Fruit fly (Drosophila melanogaster) whole organism, embryonic: Measurements from ENCODE around the gene yellow-e3.

ENCODE experiments used
- CG10321 ChIP-seq: fragments of 200-800 bp; sonication (Bioruptor generic); IDR thresholded peaks from 2 replicates; pipeline ENCODE4 v1.3.6; 2022; ENCODE audit warnings: missing biosample characterization, missing genetic modification characterization
- CG11247 ChIP-seq: fragments of 200-800 bp; sonication (Bioruptor generic); IDR thresholded peaks from 2 replicates; pipeline ENCODE4 v1.3.6; 2022; ENCODE audit warnings: missing biosample characterization, missing genetic modification characterization
- CG11456 ChIP-seq: fragments of 200-800 bp; sonication (Bioruptor generic); IDR thresholded peaks from 3 replicates; pipeline ENCODE4 v1.3.6; 2022; ENCODE audit warnings: missing biosample characterization, missing genetic modification characterization
- CG12391 ChIP-seq: fragments of 200-800 bp; sonication (Bioruptor generic); optimal IDR thresholded peaks from 3 replicates; lab custom pipeline; 2018; ENCODE audit warnings: missing biosample characterization, mild to moderate bottlenecking, missing genetic modification characterization, moderate library complexity
- CG14441 ChIP-seq: fragments of 200-800 bp; sonication (Bioruptor generic); IDR thresholded peaks from 2 replicates; pipeline ENCODE4 v1.3.6; 2022; ENCODE audit warnings: missing biosample characterization, missing genetic modification characterization
- CG15696 ChIP-seq: fragments of 200-800 bp; sonication (Bioruptor generic); optimal IDR thresholded peaks from 2 replicates; lab custom pipeline; 2019; ENCODE audit warnings: missing biosample characterization, mild to moderate bottlenecking, missing genetic modification characterization, moderate library complexity
- CG1603 ChIP-seq: fragments of 200-800 bp; sonication (Bioruptor generic); optimal IDR thresholded peaks from 2 replicates; lab custom pipeline; 2019; ENCODE audit warnings: missing biosample characterization, mild to moderate bottlenecking, missing genetic modification characterization, moderate library complexity
- CG17568 ChIP-seq: fragments of 200-800 bp; sonication (Bioruptor generic); optimal IDR thresholded peaks from 2 replicates; lab custom pipeline; 2018; ENCODE audit warnings: missing biosample characterization, mild to moderate bottlenecking, missing genetic modification characterization, moderate library complexity
- CG18262 ChIP-seq: fragments of 200-800 bp; optimal IDR thresholded peaks from 3 replicates; lab custom pipeline; 2019; ENCODE audit warnings: missing biosample characterization, mild to moderate bottlenecking, missing genetic modification characterization, moderate library complexity
- CG2712 ChIP-seq: fragments of 200-800 bp; optimal IDR thresholded peaks from 3 replicates; lab custom pipeline; 2019; ENCODE audit warnings: missing biosample characterization, mild to moderate bottlenecking, missing genetic modification characterization, moderate library complexity
- CG33213 ChIP-seq: fragments of 200-800 bp; sonication (Bioruptor generic); optimal IDR thresholded peaks from 3 replicates; lab custom pipeline; 2016; ENCODE audit warnings: missing biosample characterization, missing genetic modification characterization
- CG5180 ChIP-seq: fragments of 200-800 bp; sonication (Bioruptor generic); optimal IDR thresholded peaks from 3 replicates; lab custom pipeline; 2017; ENCODE audit warnings: missing biosample characterization, missing genetic modification characterization, mild to moderate bottlenecking, moderate library complexity, missing genetic modification reagents
- CG6654 ChIP-seq: fragments of 200-800 bp; sonication (Bioruptor generic); optimal IDR thresholded peaks from 2 replicates; lab custom pipeline; 2017; ENCODE audit warnings: missing biosample characterization, mild to moderate bottlenecking, missing genetic modification characterization
- CG7357 ChIP-seq: fragments of 200-800 bp; sonication (Bioruptor generic); IDR thresholded peaks from 3 replicates; pipeline ENCODE4 v1.3.6; 2022; ENCODE audit warnings: missing biosample characterization, missing genetic modification characterization
- CG8924 ChIP-seq: fragments of 200-800 bp; optimal IDR thresholded peaks from 3 replicates; lab custom pipeline; 2019; ENCODE audit warnings: missing biosample characterization, mild to moderate bottlenecking, missing genetic modification characterization, moderate library complexity
- D19A ChIP-seq: fragments of 200-800 bp; optimal IDR thresholded peaks from 3 replicates; lab custom pipeline; 2019; ENCODE audit warnings: missing biosample characterization, mild to moderate bottlenecking, missing genetic modification characterization, moderate library complexity
- Dek ChIP-seq: fragments of 200-800 bp; sonication (Bioruptor generic); optimal IDR thresholded peaks from 3 replicates; lab custom pipeline; 2019; ENCODE audit warnings: missing biosample characterization, mild to moderate bottlenecking, missing genetic modification characterization, moderate library complexity
- E2f1 ChIP-seq: fragments of 200-800 bp; sonication (Bioruptor generic); IDR thresholded peaks from 2 replicates; pipeline ENCODE4 v1.3.6; 2022; ENCODE audit warnings: missing biosample characterization, missing genetic modification characterization
- Gsc ChIP-seq: fragments of 200-800 bp; sonication (Bioruptor generic); IDR thresholded peaks from 2 replicates; pipeline ENCODE4 v1.3.6; 2022; ENCODE audit warnings: missing biosample characterization, missing genetic modification characterization
- Hmx ChIP-seq: fragments of 200-800 bp; sonication (Bioruptor generic); optimal IDR thresholded peaks from 2 replicates; lab custom pipeline; 2016; ENCODE audit warnings: missing biosample characterization, missing genetic modification characterization
- Hr3 ChIP-seq: fragments of 200-800 bp; sonication (Bioruptor generic); optimal IDR thresholded peaks from 3 replicates; lab custom pipeline; 2016; ENCODE audit warnings: missing biosample characterization, missing genetic modification characterization
- Lim3 ChIP-seq: fragments of 200-800 bp; sonication (Bioruptor generic); IDR thresholded peaks from 2 replicates; pipeline ENCODE4 v1.3.6; 2022; ENCODE audit warnings: missing biosample characterization, missing genetic modification characterization
- MTF-1 ChIP-seq: fragments of 200-800 bp; sonication (Bioruptor generic); optimal IDR thresholded peaks from 2 replicates; lab custom pipeline; 2018; ENCODE audit warnings: missing biosample characterization, mild to moderate bottlenecking, missing genetic modification characterization, borderline replicate concordance
- Mad ChIP-seq: fragments of 200-800 bp; sonication (Bioruptor generic); optimal IDR thresholded peaks from 2 replicates; lab custom pipeline; 2016; ENCODE audit warnings: missing biosample characterization, missing genetic modification characterization
- NfI ChIP-seq: fragments of 200-800 bp; sonication (Bioruptor generic); optimal IDR thresholded peaks from 3 replicates; lab custom pipeline; 2018; ENCODE audit warnings: missing biosample characterization, mild to moderate bottlenecking, missing genetic modification characterization, moderate library complexity
- Side ChIP-seq: fragments of 200-800 bp; sonication (Bioruptor generic); optimal IDR thresholded peaks from 2 replicates; lab custom pipeline; 2016; ENCODE audit warnings: missing biosample characterization, missing genetic modification characterization
- Sox100B ChIP-seq: fragments of 200-800 bp; sonication (Bioruptor generic); optimal IDR thresholded peaks from 3 replicates; lab custom pipeline; 2018; ENCODE audit warnings: missing biosample characterization, mild to moderate bottlenecking, missing genetic modification characterization
- Ssrp ChIP-seq: fragments of 200-800 bp; sonication (Bioruptor generic); optimal IDR thresholded peaks from 2 replicates; lab custom pipeline; 2018; ENCODE audit warnings: missing biosample characterization, mild to moderate bottlenecking, missing genetic modification characterization, moderate library complexity
- Stat92E ChIP-seq, 3 experiments: fragments of >200 bp in 2 of 3; fragments of 200-800 bp in 1 of 3; sonication (Bioruptor generic) in 1 of 3; optimal IDR thresholded peaks; 2 replicates each; lab custom pipeline; 2017 to 2019; ENCODE audit warnings: missing biosample characterization in 3 of 3, missing genetic modification characterization in 3 of 3, mild to moderate bottlenecking in 1 of 3, moderate library complexity in 1 of 3
- TFAM ChIP-seq: fragments of 200-800 bp; sonication (Bioruptor generic); optimal IDR thresholded peaks from 2 replicates; lab custom pipeline; 2017; ENCODE audit warnings: missing biosample characterization, missing genetic modification characterization, inconsistent platforms
- Tbp ChIP-seq: fragments of >200 bp; optimal IDR thresholded peaks from 2 replicates; lab custom pipeline; 2018; ENCODE audit warnings: missing biosample characterization, missing genetic modification characterization
- abd-A ChIP-seq: fragments of 200-800 bp; sonication (Bioruptor generic); optimal IDR thresholded peaks from 3 replicates; lab custom pipeline; 2019; ENCODE audit warnings: missing biosample characterization, mild to moderate bottlenecking, missing genetic modification characterization, moderate library complexity
- ftz-f1 ChIP-seq: fragments of 200-800 bp; sonication (Bioruptor generic); optimal IDR thresholded peaks from 2 replicates; lab custom pipeline; 2016; ENCODE audit warnings: missing biosample characterization, missing genetic modification characterization
- grn ChIP-seq: fragments of 200-800 bp; sonication (Bioruptor generic); optimal IDR thresholded peaks from 3 replicates; lab custom pipeline; 2017; ENCODE audit warnings: missing biosample characterization, missing genetic modification characterization
- jigr1 ChIP-seq: fragments of 200-800 bp; sonication (Bioruptor generic); IDR thresholded peaks from 3 replicates; pipeline ENCODE4 v1.3.6; 2022; ENCODE audit warnings: missing biosample characterization, missing genetic modification characterization
- klu ChIP-seq: fragments of 200-800 bp; sonication (Bioruptor generic); IDR thresholded peaks from 2 replicates; pipeline ENCODE4 v1.3.6; 2022; ENCODE audit warnings: missing biosample characterization, missing genetic modification characterization
- kni ChIP-seq: fragments of 200-800 bp; sonication (Bioruptor generic); optimal IDR thresholded peaks from 3 replicates; lab custom pipeline; 2017; ENCODE audit warnings: mild to moderate bottlenecking, missing biosample characterization, missing genetic modification reagents, missing genetic modification characterization
- lmd ChIP-seq: fragments of 200-800 bp; sonication (Bioruptor generic); IDR thresholded peaks from 2 replicates; pipeline ENCODE4 v1.3.6; 2022; ENCODE audit warnings: missing biosample characterization, missing genetic modification characterization
- peb ChIP-seq: fragments of 200-800 bp; sonication (Bioruptor generic); IDR thresholded peaks from 2 replicates; pipeline ENCODE4 v1.3.6; 2022; ENCODE audit warnings: missing biosample characterization, missing genetic modification characterization
- pros ChIP-seq: fragments of 200-800 bp; sonication (Bioruptor generic); optimal IDR thresholded peaks from 3 replicates; lab custom pipeline; 2019; ENCODE audit warnings: missing biosample characterization, mild to moderate bottlenecking, missing genetic modification characterization, moderate library complexity
- repo ChIP-seq: fragments of 200-800 bp; sonication (Bioruptor generic); optimal IDR thresholded peaks from 2 replicates; lab custom pipeline; 2016; ENCODE audit warnings: missing biosample characterization, missing genetic modification characterization
- slbo ChIP-seq: fragments of 200-800 bp; sonication (Bioruptor generic); IDR thresholded peaks from 2 replicates; pipeline ENCODE4 v1.3.6; 2022; ENCODE audit warnings: missing biosample characterization, missing genetic modification characterization
- slou ChIP-seq: fragments of 200-800 bp; sonication (Bioruptor generic); optimal IDR thresholded peaks from 3 replicates; lab custom pipeline; 2016; ENCODE audit warnings: missing biosample characterization, missing genetic modification characterization
- tin ChIP-seq: fragments of 200-800 bp; sonication (Bioruptor generic); optimal IDR thresholded peaks from 3 replicates; lab custom pipeline; 2016; ENCODE audit warnings: missing biosample characterization, missing genetic modification characterization
- tll ChIP-seq, 2 experiments: fragments of 200-800 bp in 1 of 2; fragments of >200 bp in 1 of 2; sonication (Bioruptor generic) in 1 of 2; optimal IDR thresholded peaks; 2 replicates each; lab custom pipeline; 2017 to 2019; ENCODE audit warnings: missing biosample characterization in 2 of 2, missing genetic modification characterization in 2 of 2, mild to moderate bottlenecking in 1 of 2, moderate library complexity in 1 of 2
- unc-4 ChIP-seq: fragments of 200-800 bp; sonication (Bioruptor generic); IDR thresholded peaks from 2 replicates; pipeline ENCODE4 v1.3.6; 2022; ENCODE audit warnings: missing biosample characterization, missing genetic modification characterization; ENCODE audit not compliant: partially characterized antibody
- vnd ChIP-seq: fragments of 200-800 bp; sonication (Bioruptor generic); IDR thresholded peaks from 3 replicates; pipeline ENCODE4 v1.3.6; 2022; ENCODE audit warnings: missing biosample characterization, missing genetic modification characterization; ENCODE audit not compliant: partially characterized antibody
- vvl ChIP-seq: fragments of 200-800 bp; sonication (Bioruptor generic); IDR thresholded peaks from 2 replicates; pipeline ENCODE4 v1.3.6; 2022; ENCODE audit warnings: missing biosample characterization, missing genetic modification characterization

The yellow-e3 gene

DNA sequence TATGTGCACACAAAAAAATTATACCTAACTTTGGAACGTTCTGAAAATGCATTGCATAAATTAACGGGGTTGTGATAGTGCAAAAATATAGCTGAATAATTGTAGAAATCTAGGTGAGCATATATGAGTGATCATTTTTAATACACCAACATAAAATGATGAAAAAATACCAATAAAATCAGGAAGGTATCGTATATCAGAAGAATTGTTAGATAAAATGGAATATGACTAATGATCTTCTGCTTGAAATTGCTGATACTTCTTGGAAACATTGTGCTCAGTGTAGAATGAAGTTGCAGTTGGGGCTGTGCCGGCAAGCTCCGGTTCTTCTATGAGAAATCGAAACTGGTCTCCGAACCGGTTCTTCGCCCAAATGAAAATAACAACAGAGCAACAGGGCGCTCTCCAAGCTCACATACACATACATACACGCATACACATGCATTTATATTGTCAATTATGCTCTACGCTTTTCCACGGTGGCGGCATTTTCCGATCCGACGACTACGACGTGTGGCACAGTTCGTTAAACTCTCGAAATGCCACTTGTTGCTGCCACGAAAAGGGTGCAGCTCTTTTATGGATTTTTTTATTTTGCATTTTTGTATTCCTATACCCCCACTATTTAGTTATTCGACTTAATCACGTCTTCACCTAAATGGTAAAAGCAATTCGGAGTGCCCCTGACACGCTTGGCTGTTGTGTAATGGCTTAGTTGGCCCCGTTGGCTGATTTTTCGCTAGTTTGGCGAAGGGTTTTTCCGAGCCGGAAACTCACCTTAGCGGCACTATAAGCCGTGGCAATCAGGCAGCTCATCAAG, 3.6 kb downstream of the yellow-e3 start (continued):
- peak; percentile 84 for TF ChIP-seq CG14441
- peak; percentile 88 for TF ChIP-seq CG15696 (tag; lab: Kevin White, UChicago)
- peak; percentile 95 for TF ChIP-seq CG12391 (tag; lab: Kevin White, UChicago)
- TF ChIP-seq tin, result peak; percentile 80
- peak; percentile 92 for TF ChIP-seq CG8924 (tag; lab: Kevin White, UChicago)
- TF ChIP-seq Lim3 (GFP tag; lab: Robert Waterston, UW), result 0 out of 2 replicates have a peak, but pooled peaks have one; percentile 24
- TF ChIP-seq kni (GFP tag; lab: Kevin White, UChicago), result peak; percentile 69
- TF ChIP-seq MTF-1 (GFP tag; lab: Kevin White, UChicago), result peak; percentile 64
- peak; percentile 65 for TF ChIP-seq CG33213
- no peak for TF ChIP-seq unc-4 (GFP tag; lab: Robert Waterston, UW)
- peak; percentile 80 for TF ChIP-seq Mad (GFP tag; lab: Kevin White, UChicago)
- TF ChIP-seq tll (GFP tag; optimal IDR thresholded peaks at IDR 0.05; lab: Kevin White, UChicago), result no peak
- TF ChIP-seq Hmx (GFP tag; lab: Kevin White, UChicago), result peak; percentile 32
- TF ChIP-seq TFAM (GFP tag; lab: Kevin White, UChicago), result peak; percentile 53
- TF ChIP-seq peb (GFP tag; lab: Robert Waterston, UW), result peak; percentile 68; the same call in 1 of the 2 replicates
- TF ChIP-seq CG5180, result peak; percentile 72
- TF ChIP-seq vnd (GFP tag; lab: Robert Waterston, UW), result no peak
- peak; percentile 90 for TF ChIP-seq NfI (GFP tag; lab: Kevin White, UChicago)
- TF ChIP-seq Hr3 (GFP tag; lab: Kevin White, UChicago), result peak; percentile 88
- peak; percentile 92 for TF ChIP-seq Ssrp (tag; lab: Kevin White, UChicago)
- TF ChIP-seq slou, result peak; percentile 77
- TF ChIP-seq CG18262 (tag; lab: Kevin White, UChicago), result peak; percentile 95
- TF ChIP-seq vvl (GFP tag; lab: Robert Waterston, UW), result peak; percentile 89
- TF ChIP-seq jigr1, result peak; percentile 68; the same call in 2 of the 3 replicates
- peak; percentile 71; the same call in 1 of the 3 replicates for TF ChIP-seq CG11456
- peak; percentile 80 for TF ChIP-seq CG1603 (tag; lab: Kevin White, UChicago)
- peak; percentile 85 for TF ChIP-seq Sox100B (GFP tag; lab: Kevin White, UChicago)
- peak; percentile 85 for TF ChIP-seq CG17568 (GFP tag; lab: Kevin White, UChicago)
- TF ChIP-seq repo (GFP tag; lab: Kevin White, UChicago), result peak; percentile 69
- peak; percentile 86 for TF ChIP-seq Side (GFP tag; lab: Kevin White, UChicago)
- TF ChIP-seq E2f1, result peak; percentile 88
- peak; percentile 82 for TF ChIP-seq slbo
- TF ChIP-seq CG10321, result peak; percentile 56; the same call in 1 of the 2 replicates
- TF ChIP-seq pros, result peak; percentile 33
- peak; percentile 95 for TF ChIP-seq CG2712 (tag; lab: Kevin White, UChicago)
- peak; percentile 57 for TF ChIP-seq grn (GFP tag; lab: Kevin White, UChicago)
- peak; percentile 60 for TF ChIP-seq CG11247
- peak; percentile 90 for TF ChIP-seq lmd
- TF ChIP-seq Stat92E (GFP tag; optimal IDR thresholded peaks at IDR 0.05; lab: Kevin White, UChicago), result peak in 1 of 3 experiments; percentile 45
- peak; percentile 72; the same call in 2 of the 3 replicates for TF ChIP-seq CG7357 (GFP tag; lab: Robert Waterston, UW)
- TF ChIP-seq CG6654 (GFP tag; lab: Kevin White, UChicago), result peak; percentile 70
- TF ChIP-seq Gsc (GFP tag; lab: Robert Waterston, UW), result peak; percentile 49
- TF ChIP-seq Dek (tag; lab: Kevin White, UChicago), result peak; percentile 88
- TF ChIP-seq D19A (tag; lab: Kevin White, UChicago), result peak; percentile 84
- peak; percentile 81 for TF ChIP-seq klu (GFP tag; lab: Robert Waterston, UW)
- TF ChIP-seq ftz-f1 (GFP tag; lab: Kevin White, UChicago), result no peak
- no peak for TF ChIP-seq abd-A (tag; lab: Kevin White, UChicago)
- no peak for TF ChIP-seq Tbp (GFP tag; lab: Kevin White, UChicago)
